Fruit fly (Drosophila melanogaster) whole organism, embryonic: ENCODE data around the gene veli.

Source experiments
- C15 ChIP-seq: fragments of 200-800 bp; sonication (Bioruptor generic); IDR thresholded peaks from 3 replicates; pipeline ENCODE4 v1.3.6; 2022; ENCODE audit warnings: missing biosample characterization, missing genetic modification characterization
- CG10147 ChIP-seq: fragments of 200-800 bp; sonication (Bioruptor generic); optimal IDR thresholded peaks from 2 replicates; lab custom pipeline; 2019; ENCODE audit warnings: missing biosample characterization, mild to moderate bottlenecking, missing genetic modification characterization, moderate library complexity
- CG10431 ChIP-seq: fragments of 200-800 bp; sonication (Bioruptor generic); optimal IDR thresholded peaks from 3 replicates; lab custom pipeline; 2018; ENCODE audit warnings: missing biosample characterization, mild to moderate bottlenecking, missing genetic modification characterization
- CG12942 ChIP-seq: fragments of 200-800 bp; sonication (Bioruptor generic); optimal IDR thresholded peaks from 3 replicates; lab custom pipeline; 2016; ENCODE audit warnings: missing biosample characterization, missing genetic modification characterization
- CG14667 ChIP-seq: fragments of 200-800 bp; sonication (Bioruptor generic); IDR thresholded peaks from 2 replicates; pipeline ENCODE4 v1.3.6; 2022; ENCODE audit warnings: missing biosample characterization, missing genetic modification characterization
- CG17186 ChIP-seq: fragments of 200-800 bp; sonication (Bioruptor generic); optimal IDR thresholded peaks from 3 replicates; lab custom pipeline; 2017; ENCODE audit warnings: missing biosample characterization, missing genetic modification reagents, missing genetic modification characterization
- CG18262 ChIP-seq: fragments of 200-800 bp; optimal IDR thresholded peaks from 3 replicates; lab custom pipeline; 2019; ENCODE audit warnings: missing biosample characterization, mild to moderate bottlenecking, missing genetic modification characterization, moderate library complexity
- CG1832 ChIP-seq: fragments of 200-800 bp; sonication (Bioruptor generic); optimal IDR thresholded peaks from 2 replicates; lab custom pipeline; 2017; ENCODE audit warnings: missing biosample characterization, mild to moderate bottlenecking, missing genetic modification characterization, inconsistent platforms
- CG2202 ChIP-seq: fragments of 200-800 bp; sonication (Bioruptor generic); optimal IDR thresholded peaks from 2 replicates; lab custom pipeline; 2018; ENCODE audit warnings: missing biosample characterization, mild to moderate bottlenecking, missing genetic modification characterization
- CG31388 ChIP-seq: fragments of 200-800 bp; sonication (Bioruptor generic); optimal IDR thresholded peaks from 2 replicates; lab custom pipeline; 2016; ENCODE audit warnings: missing biosample characterization, missing genetic modification characterization
- CG33213 ChIP-seq: fragments of 200-800 bp; sonication (Bioruptor generic); optimal IDR thresholded peaks from 3 replicates; lab custom pipeline; 2016; ENCODE audit warnings: missing biosample characterization, missing genetic modification characterization
- CG3847 ChIP-seq: fragments of 200-800 bp; sonication (Bioruptor generic); IDR thresholded peaks from 2 replicates; pipeline ENCODE4 v1.3.6; 2022; ENCODE audit warnings: missing biosample characterization, missing genetic modification characterization
- CG3995 ChIP-seq: fragments of 200-800 bp; sonication (Bioruptor generic); optimal IDR thresholded peaks from 3 replicates; lab custom pipeline; 2016; ENCODE audit warnings: missing biosample characterization, missing genetic modification characterization
- CG6175 ChIP-seq: fragments of 200-800 bp; sonication (Bioruptor generic); IDR thresholded peaks from 3 replicates; pipeline ENCODE4 v1.3.6; 2022; ENCODE audit warnings: missing biosample characterization, missing genetic modification characterization
- CG6689 ChIP-seq: fragments of 200-800 bp; sonication (Bioruptor generic); IDR thresholded peaks from 2 replicates; pipeline ENCODE4 v1.3.6; 2022; ENCODE audit warnings: missing biosample characterization, missing genetic modification characterization
- CG7372 ChIP-seq: fragments of 200-800 bp; sonication (Bioruptor generic); IDR thresholded peaks from 2 replicates; pipeline ENCODE4 v1.3.6; 2022; ENCODE audit warnings: missing biosample characterization, missing genetic modification characterization
- CG8478 ChIP-seq: fragments of >200 bp; optimal IDR thresholded peaks from 2 replicates; lab custom pipeline; 2018
- Dek ChIP-seq: fragments of 200-800 bp; sonication (Bioruptor generic); optimal IDR thresholded peaks from 3 replicates; lab custom pipeline; 2019; ENCODE audit warnings: missing biosample characterization, mild to moderate bottlenecking, missing genetic modification characterization, moderate library complexity
- Eip74EF ChIP-seq, 2 experiments: fragments of 200-800 bp in 1 of 2; fragments of >200 bp in 1 of 2; sonication (Bioruptor generic) in 1 of 2; optimal IDR thresholded peaks; 2 replicates each; lab custom pipeline; 2017 to 2019; ENCODE audit warnings: missing biosample characterization in 2 of 2, missing genetic modification characterization in 2 of 2, mild to moderate bottlenecking in 1 of 2, moderate library complexity in 1 of 2
- Gug ChIP-seq: fragments of 200-800 bp; sonication (Bioruptor generic); IDR thresholded peaks from 4 replicates; pipeline ENCODE4 v1.3.6; 2022; ENCODE audit warnings: missing biosample characterization, missing genetic modification characterization
- Hr3 ChIP-seq: fragments of 200-800 bp; sonication (Bioruptor generic); optimal IDR thresholded peaks from 3 replicates; lab custom pipeline; 2016; ENCODE audit warnings: missing biosample characterization, missing genetic modification characterization
- Hr78 ChIP-seq, 2 experiments: fragments of 200-800 bp in 1 of 2; fragments of >200 bp in 1 of 2; sonication (Bioruptor generic) in 1 of 2; optimal IDR thresholded peaks; 2 replicates each; lab custom pipeline; 2017 to 2019; ENCODE audit warnings: missing biosample characterization in 2 of 2, missing genetic modification characterization in 2 of 2, mild to moderate bottlenecking in 1 of 2, moderate library complexity in 1 of 2
- Med ChIP-seq: fragments of 200-800 bp; sonication (Bioruptor generic); peaks from one replicate; lab custom pipeline; 2016; ENCODE audit warnings: missing biosample characterization, missing genetic modification characterization, mild to moderate bottlenecking, inconsistent platforms, moderate library complexity
- Oaz ChIP-seq: fragments of 200-800 bp; sonication (Bioruptor generic); IDR thresholded peaks from 2 replicates; pipeline ENCODE4 v1.3.6; 2022; ENCODE audit warnings: missing biosample characterization, missing genetic modification characterization
- Pdp1 ChIP-seq, 2 experiments: fragments of 200-800 bp; sonication (Bioruptor generic); optimal IDR thresholded peaks; 3 replicates each; lab custom pipeline; 2016; ENCODE audit warnings: missing biosample characterization in 2 of 2, missing genetic modification characterization in 2 of 2, mild to moderate bottlenecking in 1 of 2, moderate library complexity in 1 of 2
- Rx ChIP-seq: fragments of 200-800 bp; sonication (Bioruptor generic); IDR thresholded peaks from 2 replicates; pipeline ENCODE4 v1.3.6; 2022; ENCODE audit warnings: missing biosample characterization, missing genetic modification characterization
- Side ChIP-seq: fragments of 200-800 bp; sonication (Bioruptor generic); optimal IDR thresholded peaks from 2 replicates; lab custom pipeline; 2016; ENCODE audit warnings: missing biosample characterization, missing genetic modification characterization
- Sin3A ChIP-seq: fragments of >200 bp; optimal IDR thresholded peaks from 2 replicates; lab custom pipeline; 2018
- TFAM ChIP-seq: fragments of 200-800 bp; sonication (Bioruptor generic); optimal IDR thresholded peaks from 2 replicates; lab custom pipeline; 2017; ENCODE audit warnings: missing biosample characterization, missing genetic modification characterization, inconsistent platforms
- Usf ChIP-seq: fragments of 200-800 bp; sonication (Bioruptor generic); optimal IDR thresholded peaks from 2 replicates; lab custom pipeline; 2017; ENCODE audit warnings: missing genotype, missing biosample characterization, missing genetic modification characterization
- Xrp1 ChIP-seq: fragments of 200-800 bp; sonication (Bioruptor generic); IDR thresholded peaks from 2 replicates; pipeline ENCODE4 v1.3.6; 2022; ENCODE audit warnings: missing biosample characterization, missing genetic modification characterization
- disco-r ChIP-seq: fragments of 200-800 bp; sonication (Bioruptor generic); optimal IDR thresholded peaks from 2 replicates; lab custom pipeline; 2016; ENCODE audit warnings: missing biosample characterization, missing genetic modification characterization
- ems ChIP-seq: fragments of 200-800 bp; sonication (Bioruptor generic); optimal IDR thresholded peaks from 3 replicates; lab custom pipeline; 2016; ENCODE audit warnings: missing biosample characterization, missing genetic modification characterization
- eve ChIP-seq, 2 experiments: fragments of >200 bp; optimal IDR thresholded peaks; 2 replicates each; lab custom pipeline; 2017; ENCODE audit warnings: missing biosample characterization in 2 of 2, missing genetic modification characterization in 2 of 2
- exex ChIP-seq: fragments of 200-800 bp; sonication (Bioruptor generic); optimal IDR thresholded peaks from 4 replicates; lab custom pipeline; 2018; ENCODE audit warnings: missing biosample characterization, mild to moderate bottlenecking, missing genetic modification characterization, moderate library complexity
- fd102C ChIP-seq: fragments of 200-800 bp; sonication (Bioruptor generic); optimal IDR thresholded peaks from 2 replicates; lab custom pipeline; 2018; ENCODE audit warnings: missing biosample characterization, mild to moderate bottlenecking, missing genetic modification characterization, moderate library complexity
- ind ChIP-seq: fragments of 200-800 bp; sonication (Bioruptor generic); optimal IDR thresholded peaks from 3 replicates; lab custom pipeline; 2016; ENCODE audit warnings: missing biosample characterization, missing genetic modification characterization
- klu ChIP-seq: fragments of 200-800 bp; sonication (Bioruptor generic); IDR thresholded peaks from 2 replicates; pipeline ENCODE4 v1.3.6; 2022; ENCODE audit warnings: missing biosample characterization, missing genetic modification characterization
- maf-S ChIP-seq: fragments of 200-800 bp; sonication (Bioruptor generic); optimal IDR thresholded peaks from 2 replicates; lab custom pipeline; 2016; ENCODE audit warnings: missing biosample characterization, missing genetic modification characterization
- odd ChIP-seq: fragments of 200-800 bp; sonication (Bioruptor generic); optimal IDR thresholded peaks from 2 replicates; lab custom pipeline; 2017; ENCODE audit warnings: missing biosample characterization, mild to moderate bottlenecking, missing genetic modification characterization
- pan ChIP-seq, 4 experiments: fragments of >200 bp in 3 of 4; fragments of 200-800 bp in 1 of 4; sonication (Bioruptor generic) in 1 of 4; optimal IDR thresholded peaks in 3 of 4; IDR thresholded peaks in 1 of 4; 2 replicates each; pipeline versions ENCODE4 v1.3.6 to Lab custom; 2017 to 2022; ENCODE audit warnings: missing biosample characterization in 2 of 4, missing genetic modification characterization in 2 of 4, mixed read lengths in 1 of 4
- ranshi ChIP-seq: fragments of 200-800 bp; sonication (Bioruptor generic); IDR thresholded peaks from 2 replicates; pipeline ENCODE4 v1.3.6; 2022; ENCODE audit warnings: missing biosample characterization, missing genetic modification characterization
- rib ChIP-seq: fragments of 200-800 bp; sonication (Bioruptor generic); IDR thresholded peaks from 2 replicates; pipeline ENCODE4 v1.3.6; 2022; ENCODE audit warnings: missing biosample characterization, missing genetic modification characterization
- sens-2 ChIP-seq: fragments of 200-800 bp; sonication (Bioruptor generic); IDR thresholded peaks from 2 replicates; pipeline ENCODE4 v1.3.6; 2022; ENCODE audit warnings: missing biosample characterization, missing genetic modification characterization
- slbo ChIP-seq: fragments of 200-800 bp; sonication (Bioruptor generic); IDR thresholded peaks from 2 replicates; pipeline ENCODE4 v1.3.6; 2022; ENCODE audit warnings: missing biosample characterization, missing genetic modification characterization
- sr ChIP-seq: fragments of 200-800 bp; sonication (Bioruptor generic); IDR thresholded peaks from 3 replicates; pipeline ENCODE4 v1.3.6; 2022; ENCODE audit warnings: missing biosample characterization, missing genetic modification characterization
- ssp ChIP-seq: fragments of 200-800 bp; sonication (Bioruptor generic); IDR thresholded peaks from 2 replicates; pipeline ENCODE4 v1.3.6; 2022; ENCODE audit warnings: missing biosample characterization, missing genetic modification characterization
- sug ChIP-seq: fragments of 200-800 bp; optimal IDR thresholded peaks from 2 replicates; lab custom pipeline; 2019; ENCODE audit warnings: missing biosample characterization, mild to moderate bottlenecking, missing genetic modification characterization, moderate library complexity
- tap ChIP-seq: fragments of 200-800 bp; optimal IDR thresholded peaks from 3 replicates; lab custom pipeline; 2019; ENCODE audit warnings: missing biosample characterization, mild to moderate bottlenecking, missing genetic modification characterization, moderate library complexity
- unc-4 ChIP-seq: fragments of 200-800 bp; sonication (Bioruptor generic); IDR thresholded peaks from 2 replicates; pipeline ENCODE4 v1.3.6; 2022; ENCODE audit warnings: missing biosample characterization, missing genetic modification characterization; ENCODE audit not compliant: partially characterized antibody
- zf30C ChIP-seq: fragments of 200-800 bp; sonication (Bioruptor generic); optimal IDR thresholded peaks from 3 replicates; lab custom pipeline; 2018; ENCODE audit warnings: missing biosample characterization, mild to moderate bottlenecking, missing genetic modification characterization

Gene veli

dm6 chr3R:25051441-25052097 is 13.8 kb downstream of the veli start (continued):
- no peak for TF ChIP-seq CG3995 (GFP tag; lab: Kevin White, UChicago)
- no peak for TF ChIP-seq ranshi (GFP tag; lab: Robert Waterston, UW)
- TF ChIP-seq CG7372 = no peak
- TF ChIP-seq unc-4 (GFP tag; lab: Robert Waterston, UW) = no peak
- TF ChIP-seq Med (GFP tag; lab: Kevin White, UChicago) = no peak
- TF ChIP-seq ind (GFP tag; lab: Kevin White, UChicago) = no peak
- TF ChIP-seq CG17186 (GFP tag; lab: Kevin White, UChicago) = no peak
- TF ChIP-seq CG10431 (GFP tag; lab: Kevin White, UChicago) = no peak
- no peak for TF ChIP-seq Gug
- no peak for TF ChIP-seq ems (GFP tag; lab: Kevin White, UChicago)
- TF ChIP-seq klu (GFP tag; lab: Robert Waterston, UW) = no peak
- no peak for TF ChIP-seq CG14667
- peak; percentile 3 for TF ChIP-seq sug
- no peak for TF ChIP-seq C15
- no peak for TF ChIP-seq Eip74EF (GFP tag; optimal IDR thresholded peaks at IDR 0.05; lab: Kevin White, UChicago)
- TF ChIP-seq sens-2 = no peak
- no peak for TF ChIP-seq CG3847 (GFP tag; lab: Robert Waterston, UW)
- no peak for TF ChIP-seq Xrp1 (GFP tag; lab: Robert Waterston, UW)
- TF ChIP-seq pan (optimal IDR thresholded peaks at IDR 0.05; lab: Kevin White, UChicago) = no peak
- TF ChIP-seq pan (GFP tag; optimal IDR thresholded peaks at IDR 0.05 in 1 of 2, IDR thresholded peaks at IDR 0.05 in 1 of 2) = no peak
- TF ChIP-seq CG1832 = no peak
- peak in 1 of 2 experiments; percentile 62 for TF ChIP-seq eve (GFP tag; optimal IDR thresholded peaks at IDR 0.05; lab: Kevin White, UChicago)
- peak in 1 of 2 experiments; percentile 86 for TF ChIP-seq Pdp1 (GFP tag; optimal IDR thresholded peaks at IDR 0.05; lab: Kevin White, UChicago)
- TF ChIP-seq disco-r (GFP tag; lab: Kevin White, UChicago) = no peak
- no peak for TF ChIP-seq CG33213 (GFP tag; lab: Kevin White, UChicago)
- TF ChIP-seq CG12942 (GFP tag; lab: Kevin White, UChicago) = no peak
- TF ChIP-seq tap (tag; lab: Kevin White, UChicago) = no peak
- TF ChIP-seq TFAM (GFP tag; lab: Kevin White, UChicago) = no peak
- TF ChIP-seq CG18262 (tag; lab: Kevin White, UChicago) = no peak
- no peak for TF ChIP-seq rib (GFP tag; lab: Robert Waterston, UW)
- TF ChIP-seq fd102C = no peak
- TF ChIP-seq CG10147 (GFP tag; lab: Kevin White, UChicago) = no peak
- TF ChIP-seq CG2202 (tag; lab: Kevin White, UChicago) = no peak
- TF ChIP-seq odd (GFP tag; lab: Kevin White, UChicago) = no peak
- no peak for TF ChIP-seq Rx (GFP tag; lab: Robert Waterston, UW)
- TF ChIP-seq ssp (GFP tag; lab: Robert Waterston, UW) = no peak
- TF ChIP-seq Hr3 (GFP tag; lab: Kevin White, UChicago) = no peak
- TF ChIP-seq slbo = peak; percentile 51; the same call in 1 of the 2 replicates
- no peak for TF ChIP-seq CG8478 (lab: Kevin White, UChicago)
- no peak for TF ChIP-seq Usf (GFP tag; lab: Kevin White, UChicago)
- TF ChIP-seq Side (GFP tag; lab: Kevin White, UChicago) = no peak
- no peak for TF ChIP-seq Hr78 (GFP tag; optimal IDR thresholded peaks at IDR 0.05; lab: Kevin White, UChicago)
- no peak for TF ChIP-seq Oaz (GFP tag; lab: Robert Waterston, UW)
- TF ChIP-seq CG6175 (GFP tag; lab: Robert Waterston, UW) = no peak
- no peak for TF ChIP-seq maf-S (GFP tag; lab: Kevin White, UChicago)
- no peak for TF ChIP-seq CG31388 (GFP tag; lab: Kevin White, UChicago)
- peak; percentile 77 for TF ChIP-seq exex
- TF ChIP-seq CG6689 = no peak
- TF ChIP-seq Dek (tag; lab: Kevin White, UChicago) = no peak
- no peak for TF ChIP-seq sr (GFP tag; lab: Robert Waterston, UW)
- TF ChIP-seq Sin3A = no peak
- TF ChIP-seq zf30C = peak; percentile 16
